Fruit fly (Drosophila melanogaster) Kc167 (cell line): ENCODE measurements around the gene CG2017.

Experiments used
- Myc ChIP-seq: fragments of >200 bp; optimal IDR thresholded peaks from 2 replicates; lab custom pipeline; 2017; ENCODE audit warnings: missing external identifiers
- Sin3A ChIP-seq: fragments of >200 bp; optimal IDR thresholded peaks from 2 replicates; lab custom pipeline; 2018; ENCODE audit warnings: missing external identifiers
- h ChIP-seq: fragments of >200 bp; optimal IDR thresholded peaks from 3 replicates; lab custom pipeline; 2018; ENCODE audit warnings: missing external identifiers
- insv ChIP-seq: fragments of >200 bp; optimal IDR thresholded peaks from 3 replicates; lab custom pipeline; 2018; ENCODE audit warnings: missing external identifiers
- psq ChIP-seq: fragments of >200 bp; optimal IDR thresholded peaks from 2 replicates; lab custom pipeline; 2017; ENCODE audit warnings: missing external identifiers
- ttk ChIP-seq: sonication (Bioruptor generic); optimal IDR thresholded peaks from 2 replicates; lab custom pipeline; 2017; ENCODE audit warnings: missing external identifiers

The CG2017 gene

dm6 chr3R:5840870-5841269, 21.3 kb downstream of the CG2017 start, which contains the start of gene CG1213:
Gene CG1213, plus strand, starts transcription at chr3R:5841170.
- TF ChIP-seq Myc (lab: Kevin White, UChicago) (no peak), h (lab: Kevin White, UChicago) (no peak), psq (lab: Kevin White, UChicago) (no peak), insv (lab: Kevin White, UChicago) (no peak), Sin3A (lab: Kevin White, UChicago) (no peak), ttk (lab: Kevin White, UChicago) (no peak)

- no peak for TF ChIP-seq h (lab: Kevin White, UChicago)
- TF ChIP-seq ttk (lab: Kevin White, UChicago): no peak
- TF ChIP-seq Sin3A (lab: Kevin White, UChicago): no peak
- TF ChIP-seq Myc (lab: Kevin White, UChicago): no peak
- TF ChIP-seq insv (lab: Kevin White, UChicago): no peak
- no peak for TF ChIP-seq psq (lab: Kevin White, UChicago)
Measured at dm6 chr3R:5838683-5839365, 23.4 kb downstream of the CG2017 start.

dm6 chr3R:5836536-5836935, 25.7 kb downstream of the CG2017 start:
- TF ChIP-seq h (lab: Kevin White, UChicago) (no peak), psq (lab: Kevin White, UChicago) (no peak), insv (lab: Kevin White, UChicago) (no peak), Myc (lab: Kevin White, UChicago) (no peak), Sin3A (lab: Kevin White, UChicago) (no peak), ttk (lab: Kevin White, UChicago) (no peak)

dm6 chr3R:5833948-5834504, 28.2 kb downstream of the CG2017 start:
- TF ChIP-seq psq (lab: Kevin White, UChicago) (no peak), insv (lab: Kevin White, UChicago) (no peak), Sin3A (lab: Kevin White, UChicago) (no peak), Myc (lab: Kevin White, UChicago) (no peak), h (lab: Kevin White, UChicago) (no peak), ttk (lab: Kevin White, UChicago) (no peak)

- TF ChIP-seq psq (lab: Kevin White, UChicago) (no peak), ttk (lab: Kevin White, UChicago) (no peak), Sin3A (lab: Kevin White, UChicago) (no peak), h (lab: Kevin White, UChicago) (no peak), insv (lab: Kevin White, UChicago) (no peak), Myc (lab: Kevin White, UChicago) (no peak)
Measured at dm6 chr3R:5832345-5832981, 29.7 kb downstream of the CG2017 start.

- TF ChIP-seq ttk (lab: Kevin White, UChicago) (no peak), Sin3A (lab: Kevin White, UChicago) (no peak), h (lab: Kevin White, UChicago) (no peak), insv (lab: Kevin White, UChicago) (no peak), psq (lab: Kevin White, UChicago) (no peak), Myc (lab: Kevin White, UChicago) (no peak)
Measured at dm6 chr3R:5831339-5831738, 30.9 kb downstream of the CG2017 start, which contains the start of gene CG1208. Gene CG1208, plus strand, starts transcription at chr3R:5831639.

dm6 chr3R:5829762-5830161, 32.4 kb downstream of the CG2017 start, which contains the start of gene glob3:
Gene glob3, plus strand, starts transcription at chr3R:5830062.
- TF ChIP-seq psq (lab: Kevin White, UChicago) (no peak), h (lab: Kevin White, UChicago) (no peak), Myc (lab: Kevin White, UChicago) (no peak), ttk (lab: Kevin White, UChicago) (no peak), insv (lab: Kevin White, UChicago) (no peak), Sin3A (lab: Kevin White, UChicago) (no peak)

- TF ChIP-seq insv (lab: Kevin White, UChicago) (no peak), ttk (lab: Kevin White, UChicago) (no peak), Myc (lab: Kevin White, UChicago) (no peak), psq (lab: Kevin White, UChicago) (no peak), h (lab: Kevin White, UChicago) (no peak), Sin3A (lab: Kevin White, UChicago) (no peak)
Measured at dm6 chr3R:5824456-5824855, 37.7 kb downstream of the CG2017 start, which contains the start of the genes Sec20 and dgrn. Gene Sec20, minus strand, starts transcription at chr3R:5824532. Gene dgrn, plus strand, starts transcription at chr3R:5824615.

- TF ChIP-seq ttk (lab: Kevin White, UChicago) (no peak), h (lab: Kevin White, UChicago) (no peak), insv (lab: Kevin White, UChicago) (no peak), Sin3A (lab: Kevin White, UChicago) (no peak), Myc (lab: Kevin White, UChicago) (no peak), psq (lab: Kevin White, UChicago) (no peak)
Measured at dm6 chr3R:5821750-5822149, 40.5 kb downstream of the CG2017 start, which contains the start of gene CG46303. Gene CG46303, plus strand, starts transcription at chr3R:5821972.

- no peak for TF ChIP-seq Myc (lab: Kevin White, UChicago)
- TF ChIP-seq ttk (lab: Kevin White, UChicago): no peak
- TF ChIP-seq psq (lab: Kevin White, UChicago): no peak
Measured at dm6 chr3R:5821243-5821642, 41.0 kb downstream of the CG2017 start, which contains the start of gene Hpr1. Gene Hpr1, minus strand, starts transcription at chr3R:5821440.
